Worm (Caenorhabditis elegans): ENCODE measurements around the gene nhr-258.

The nhr-258 gene

DNA sequence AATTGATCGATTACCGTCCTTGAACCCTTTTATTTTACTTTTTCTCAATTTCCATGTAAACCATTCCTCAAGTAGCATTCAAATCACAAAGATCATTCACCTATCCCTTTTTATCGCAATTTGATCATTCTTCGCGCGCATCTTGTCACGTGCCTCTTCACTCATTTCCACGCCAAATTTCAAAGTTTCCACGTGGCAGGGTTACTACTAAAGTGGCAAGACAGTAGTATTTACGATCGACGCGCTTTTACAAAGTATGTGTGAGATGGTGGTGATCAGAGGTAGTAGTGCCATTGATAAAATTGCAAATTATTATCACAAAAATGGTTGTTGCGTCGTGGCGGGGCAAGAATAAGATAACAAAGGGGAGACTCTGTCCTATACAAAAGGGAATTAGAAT is 16.4 kb upstream of the nhr-258 start (continued):
- no peak for TF ChIP-seq ceh-28 (tag; optimal IDR thresholded peaks at IDR 0.05)
- TF ChIP-seq madf-5 (GFP tag; IDR thresholded peaks at IDR 0.05), result no peak
- no peak for TF ChIP-seq egl-27 (tag; optimal IDR thresholded peaks at IDR 0.05)
- peak; percentile 58 for TF ChIP-seq nhr-48 (tag; optimal IDR thresholded peaks at IDR 0.05)
- no peak for TF ChIP-seq daf-16 (GFP tag; optimal IDR thresholded peaks at IDR 0.05)
- no peak for TF ChIP-seq daf-16 (tag; optimal IDR thresholded peaks at IDR 0.05)
- no peak for TF ChIP-seq fos-1 (tag; optimal IDR thresholded peaks at IDR 0.05)
- peak; percentile 19 for TF ChIP-seq nhr-102 (tag; optimal IDR thresholded peaks at IDR 0.05)
- peak; percentile 37 for TF ChIP-seq ceh-20 (GFP tag; IDR thresholded peaks at IDR 0.05)
- no peak for TF ChIP-seq tag-97 (GFP tag; IDR thresholded peaks at IDR 0.05)
- TF ChIP-seq jun-1 (tag; optimal IDR thresholded peaks at IDR 0.05), result no peak
- TF ChIP-seq T26A8.4 (GFP tag; IDR thresholded peaks at IDR 0.05), result no peak
- no peak for TF ChIP-seq lin-15B (tag; optimal IDR thresholded peaks at IDR 0.05)
- no peak for TF ChIP-seq Y105C5A.15 (GFP tag; IDR thresholded peaks at IDR 0.05)
- no peak for TF ChIP-seq ama-1 (optimal IDR thresholded peaks at IDR 0.05)
- TF ChIP-seq ctbp-1 (GFP tag; IDR thresholded peaks at IDR 0.05), result no peak
- no peak for TF ChIP-seq nhr-41 (GFP tag; IDR thresholded peaks at IDR 0.05)
- TF ChIP-seq lin-38 (GFP tag; IDR thresholded peaks at IDR 0.05), result no peak
- no peak for TF ChIP-seq set-16 (GFP tag; IDR thresholded peaks at IDR 0.05)
- no peak for TF ChIP-seq daf-12 (tag; optimal IDR thresholded peaks at IDR 0.05)
- no peak for TF ChIP-seq ceh-82 (tag; optimal IDR thresholded peaks at IDR 0.05)
- TF ChIP-seq dve-1 (tag; optimal IDR thresholded peaks at IDR 0.05; ENCODE audit: insufficient read depth), result peak; percentile 80
- no peak for TF ChIP-seq nhr-11 (tag; optimal IDR thresholded peaks at IDR 0.05)
- no peak for TF ChIP-seq hif-1 (tag; optimal IDR thresholded peaks at IDR 0.05)
- TF ChIP-seq arid-1 (GFP tag; conservative IDR thresholded peaks at IDR 0.05), result no peak
- no peak for TF ChIP-seq T20F7.1 (GFP tag; optimal IDR thresholded peaks at IDR 0.05)
- peak; percentile 45 for TF ChIP-seq gei-8 (GFP tag; optimal IDR thresholded peaks at IDR 0.05)
- no peak for TF ChIP-seq snpc-1.2 (GFP tag; IDR thresholded peaks at IDR 0.05)
- no peak for TF ChIP-seq nhr-111 (GFP tag; optimal IDR thresholded peaks at IDR 0.05)
- peak; percentile 40 for TF ChIP-seq mes-2 (tag; optimal IDR thresholded peaks at IDR 0.05; ENCODE audit: poor library complexity, severe bottlenecking)
- peak; percentile 92 for TF ChIP-seq mxl-3 (GFP tag; optimal IDR thresholded peaks at IDR 0.05)
- no peak for TF ChIP-seq dmd-9 (GFP tag; IDR thresholded peaks at IDR 0.05)
- peak in 1 of 2 experiments; percentile 38 for TF ChIP-seq lsy-2 (tag; optimal IDR thresholded peaks at IDR 0.05)
- no peak for TF ChIP-seq php-3 (GFP tag; IDR thresholded peaks at IDR 0.05)
- no peak for TF ChIP-seq sdz-12 (GFP tag; optimal IDR thresholded peaks at IDR 0.05)
- TF ChIP-seq ceh-44 (GFP tag; IDR thresholded peaks at IDR 0.05), result no peak

DNA sequence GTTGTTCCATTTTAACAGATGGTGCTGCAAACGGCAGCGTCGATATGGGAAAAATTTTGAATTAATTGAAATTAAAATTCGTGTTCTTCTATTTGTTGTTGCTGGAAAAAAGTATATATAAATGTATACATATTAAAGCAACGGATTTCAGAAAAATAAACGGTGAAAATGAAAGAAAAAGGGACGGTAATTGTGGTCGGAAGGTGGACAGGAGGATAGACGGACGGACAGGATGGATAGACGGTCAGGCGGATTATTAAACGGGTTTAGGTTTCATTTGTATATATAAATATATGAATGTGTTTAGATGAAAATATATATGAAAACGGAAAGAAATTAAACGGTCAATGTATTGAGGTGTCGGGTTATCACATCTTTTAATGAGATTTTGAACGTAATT is 15.3 kb upstream of the nhr-258 start, which contains the start of gene nhr-31:
TSS of gene nhr-31 (minus strand) at position 101 of the 400 bp plus-strand sequence.
- no peak for TF ChIP-seq ceh-82 (tag; optimal IDR thresholded peaks at IDR 0.05)
- TF ChIP-seq arid-1 (GFP tag; conservative IDR thresholded peaks at IDR 0.05), result no peak
- TF ChIP-seq daf-12 (tag; optimal IDR thresholded peaks at IDR 0.05), result no peak
- no peak for TF ChIP-seq unc-39 (tag; optimal IDR thresholded peaks at IDR 0.05)

DNA sequence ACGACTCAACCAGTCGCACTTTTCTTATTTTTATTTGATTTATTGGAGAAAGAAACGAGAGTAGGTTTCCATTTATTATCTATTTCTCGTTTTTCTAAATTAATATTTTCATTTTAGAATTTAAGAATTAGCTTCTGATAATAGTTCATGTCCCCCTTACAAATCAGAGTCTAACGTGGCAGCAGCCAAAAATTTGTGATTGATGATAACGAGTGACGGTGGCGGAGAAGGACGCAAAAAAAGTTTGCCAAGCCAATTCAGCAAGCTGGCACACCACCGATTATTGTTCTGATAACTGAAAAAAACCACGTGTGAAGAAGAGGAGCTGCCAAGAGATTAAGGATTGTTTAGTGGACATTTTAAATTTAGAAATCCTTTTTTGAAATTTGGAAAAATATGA is 14.6 kb upstream of the nhr-258 start:
- TF ChIP-seq zip-2 (tag; optimal IDR thresholded peaks at IDR 0.05) (no peak), nhr-28 (tag; optimal IDR thresholded peaks at IDR 0.05) (peak; percentile 13), mdl-1 (tag; optimal IDR thresholded peaks at IDR 0.05) (peak in 1 of 2 experiments; percentile 26), unc-62 (GFP tag; optimal IDR thresholded peaks at IDR 0.05 in 1 of 2) (no peak), unc-62 (tag; optimal IDR thresholded peaks at IDR 0.05) (no peak), pqm-1 (tag; optimal IDR thresholded peaks at IDR 0.05) (peak; percentile 97), F26F4.8 (GFP tag; conservative IDR thresholded peaks at IDR 0.05) (no peak), jun-1 (tag; optimal IDR thresholded peaks at IDR 0.05) (no peak), mxl-3 (GFP tag; optimal IDR thresholded peaks at IDR 0.05) (peak; percentile 55), dve-1 (tag; optimal IDR thresholded peaks at IDR 0.05; ENCODE audit: insufficient read depth) (peak; percentile 61), fkh-10 (GFP tag; optimal IDR thresholded peaks at IDR 0.05) (no peak), hlh-11 (tag; optimal IDR thresholded peaks at IDR 0.05) (peak; percentile 62), dmd-6 (GFP tag; IDR thresholded peaks at IDR 0.05) (peak; percentile 81), hif-1 (tag; optimal IDR thresholded peaks at IDR 0.05) (no peak), aha-1 (tag) (peak; percentile 48)
